Worm (Caenorhabditis elegans): ENCODE data around the gene scl-9.

The scl-9 gene

ce11 chrIV:13032153-13032552 is 14.8 kb upstream of the scl-9 start:
- TF ChIP-seq syd-9 (tag; optimal IDR thresholded peaks at IDR 0.05) (no peak), gmeb-2 (tag; optimal IDR thresholded peaks at IDR 0.05) (no peak), che-1 (tag; optimal IDR thresholded peaks at IDR 0.05) (no peak), madf-2 (tag; optimal IDR thresholded peaks at IDR 0.05) (no peak), ceh-6 (GFP tag; optimal IDR thresholded peaks at IDR 0.05) (no peak), ahr-1 (tag; optimal IDR thresholded peaks at IDR 0.05) (no peak), pqm-1 (tag; optimal IDR thresholded peaks at IDR 0.05) (no peak), ceh-22 (tag; optimal IDR thresholded peaks at IDR 0.05) (no peak), C08G9.2 (tag; optimal IDR thresholded peaks at IDR 0.05) (no peak), ceh-31 (tag; optimal IDR thresholded peaks at IDR 0.05) (no peak), zip-5 (tag; optimal IDR thresholded peaks at IDR 0.05) (no peak), hlh-30 (tag; optimal IDR thresholded peaks at IDR 0.05; ENCODE audit: insufficient read depth) (no peak), ceh-48 (tag; optimal IDR thresholded peaks at IDR 0.05) (no peak), unc-86 (tag; optimal IDR thresholded peaks at IDR 0.05) (no peak)

ce11 chrIV:13033516-13033915 is 13.4 kb upstream of the scl-9 start:
- no peak for TF ChIP-seq nhr-232 (tag; optimal IDR thresholded peaks at IDR 0.05)
- TF ChIP-seq ceh-14 (tag; optimal IDR thresholded peaks at IDR 0.05), result no peak
- no peak for TF ChIP-seq pax-1 (tag; optimal IDR thresholded peaks at IDR 0.05)

- TF ChIP-seq F13H6.1 (tag; optimal IDR thresholded peaks at IDR 0.05) (no peak), unc-3 (GFP tag; conservative IDR thresholded peaks at IDR 0.05) (no peak), unc-3 (tag; optimal IDR thresholded peaks at IDR 0.05) (no peak), pqm-1 (tag; optimal IDR thresholded peaks at IDR 0.05) (no peak), nfya-1 (tag; optimal IDR thresholded peaks at IDR 0.05) (no peak), pat-9 (tag; optimal IDR thresholded peaks at IDR 0.05) (no peak), C38D4.7 (GFP tag; optimal IDR thresholded peaks at IDR 0.05) (no peak), unc-86 (tag; optimal IDR thresholded peaks at IDR 0.05) (no peak)
These were observed 11.6 kb upstream of the scl-9 start for ce11 chrIV:13035302-13035701.

- no peak for TF ChIP-seq che-1 (tag; optimal IDR thresholded peaks at IDR 0.05)
- TF ChIP-seq ceh-14 (tag; optimal IDR thresholded peaks at IDR 0.05), result no peak
These were observed 10.1 kb upstream of the scl-9 start for ce11 chrIV:13036835-13037234.

- no peak for TF ChIP-seq ceh-30 (tag; optimal IDR thresholded peaks at IDR 0.05)
- TF ChIP-seq hlh-15 (tag; optimal IDR thresholded peaks at IDR 0.05), result no peak
- TF ChIP-seq ceh-24 (tag; optimal IDR thresholded peaks at IDR 0.05), result no peak
- no peak for TF ChIP-seq T23F11.4 (GFP tag; optimal IDR thresholded peaks at IDR 0.05)
- no peak for TF ChIP-seq pqm-1 (tag; optimal IDR thresholded peaks at IDR 0.05)
- TF ChIP-seq ets-4 (tag; optimal IDR thresholded peaks at IDR 0.05), result no peak
- no peak for TF ChIP-seq elt-2 (tag; optimal IDR thresholded peaks at IDR 0.05)
- TF ChIP-seq ceh-22 (tag; optimal IDR thresholded peaks at IDR 0.05), result no peak
- TF ChIP-seq fax-1 (tag; optimal IDR thresholded peaks at IDR 0.05), result no peak
- TF ChIP-seq lim-6 (tag; optimal IDR thresholded peaks at IDR 0.05), result no peak
- no peak for TF ChIP-seq dve-1 (tag; optimal IDR thresholded peaks at IDR 0.05)
- TF ChIP-seq tbx-7 (tag; optimal IDR thresholded peaks at IDR 0.05), result no peak
- TF ChIP-seq sox-2 (GFP tag; IDR thresholded peaks at IDR 0.05), result no peak
- TF ChIP-seq pha-4 (tag; optimal IDR thresholded peaks at IDR 0.05), result no peak
- no peak for TF ChIP-seq che-1 (tag; optimal IDR thresholded peaks at IDR 0.05)
- no peak for TF ChIP-seq ref-2 (tag; optimal IDR thresholded peaks at IDR 0.05)
- no peak for TF ChIP-seq ceh-19 (GFP tag; optimal IDR thresholded peaks at IDR 0.05)
- TF ChIP-seq madf-2 (tag; optimal IDR thresholded peaks at IDR 0.05), result no peak
- TF ChIP-seq syd-9 (tag; optimal IDR thresholded peaks at IDR 0.05), result no peak
- TF ChIP-seq npax-4 (tag; optimal IDR thresholded peaks at IDR 0.05), result no peak
These were observed 8.1 kb upstream of the scl-9 start, which contains the start of gene F49E11.2 for ce11 chrIV:13038888-13039287. F49E11.2 (minus strand) TSS chrIV:13038988.
